Worm (Caenorhabditis elegans): ENCODE data around the gene tag-276.

- TF ChIP-seq sea-1 (GFP tag; conservative IDR thresholded peaks at IDR 0.05) (no peak), ama-1 (optimal IDR thresholded peaks at IDR 0.05) (no peak), flt-1 (GFP tag; IDR thresholded peaks at IDR 0.05) (no peak), scrt-1 (GFP tag; IDR thresholded peaks at IDR 0.05) (no peak), B0310.2 (tag; optimal IDR thresholded peaks at IDR 0.05) (no peak), tbx-11 (GFP tag; IDR thresholded peaks at IDR 0.05) (no peak), aly-1 (tag; optimal IDR thresholded peaks at IDR 0.05) (no peak), hmbx-1 (tag; optimal IDR thresholded peaks at IDR 0.05) (no peak), hmg-4 (GFP tag; optimal IDR thresholded peaks at IDR 0.05) (no peak), hnd-1 (tag; optimal IDR thresholded peaks at IDR 0.05) (no peak)
These were observed 48.9 kb downstream of the tag-276 start, which contains the start of gene polg-1 for ce11 chrII:12199912-12200637.
